Worm (Caenorhabditis elegans): ENCODE data around the gene cest-9.1.

ce11 chrX:12181606-12182005 is 44.4 kb upstream of the cest-9.1 start:
- no peak for TF ChIP-seq C38D4.7 (GFP tag; optimal IDR thresholded peaks at IDR 0.05)
- TF ChIP-seq elt-2 (tag; optimal IDR thresholded peaks at IDR 0.05) = no peak
- no peak for TF ChIP-seq hlh-6 (tag; optimal IDR thresholded peaks at IDR 0.05)
